Worm (Caenorhabditis elegans) whole organism, L4 larva: Measurements from ENCODE around the gene Y57G11C.52.

Source experiments
- D1046.2 ChIP-seq: fragments of 200-800 bp; sonication (Bioruptor generic); IDR thresholded peaks from 2 replicates; pipeline ENCODE4 v1.3.6; 2022; ENCODE audit warnings: missing genetic modification characterization, missing compliant biosample characterization
- F10B5.3 ChIP-seq: sonication (generic microtip); optimal IDR thresholded peaks from 2 replicates; lab custom pipeline; 2016; ENCODE audit warnings: mild to moderate bottlenecking, missing genetic modification characterization, missing compliant biosample characterization
- F26F4.8 ChIP-seq: fragments of 200-800 bp; sonication (Bioruptor generic); conservative IDR thresholded peaks from 2 replicates; pipeline ENCODE4 v1.3.6; 2022; ENCODE audit warnings: missing genetic modification characterization, missing compliant biosample characterization
- R02D3.7 ChIP-seq: fragments of 150-350 bp; sonication (generic microtip); optimal IDR thresholded peaks from 3 replicates; lab custom pipeline; 2014; ENCODE audit warnings: missing biosample characterization, missing genetic modification characterization
- T20F7.1 ChIP-seq: fragments of 200-800 bp; sonication (Bioruptor generic); optimal IDR thresholded peaks from 2 replicates; lab custom pipeline; 2018; ENCODE audit warnings: mild to moderate bottlenecking, missing genetic modification characterization, missing compliant biosample characterization
- aha-1 ChIP-seq: fragments of 150-350 bp; peaks from one replicate; lab custom pipeline; 2014; ENCODE audit warnings: missing biosample characterization, missing genetic modification characterization
- ama-1 ChIP-seq: fragments of 150-350 bp; optimal IDR thresholded peaks from 2 replicates; lab custom pipeline; 2014; ENCODE audit warnings: inconsistent platforms, mixed read lengths
- ceh-20 ChIP-seq: fragments of 200-800 bp; sonication (Bioruptor generic); IDR thresholded peaks from 2 replicates; pipeline ENCODE4 v1.3.6; 2022; ENCODE audit warnings: missing genetic modification reagents, missing genetic modification characterization, missing compliant biosample characterization
- ceh-44 ChIP-seq: fragments of 200-800 bp; sonication (Bioruptor generic); IDR thresholded peaks from 2 replicates; pipeline ENCODE4 v1.3.6; 2022; ENCODE audit warnings: missing genetic modification reagents, missing genetic modification characterization, missing compliant biosample characterization
- ceh-62 ChIP-seq: sonication (generic microtip); optimal IDR thresholded peaks from 2 replicates; lab custom pipeline; 2017; ENCODE audit warnings: missing biosample characterization, missing genetic modification characterization
- ceh-82 ChIP-seq: sonication (generic microtip); optimal IDR thresholded peaks from 2 replicates; lab custom pipeline; 2017; ENCODE audit warnings: missing biosample characterization, missing genetic modification characterization
- ces-1 ChIP-seq: fragments of 150-350 bp; sonication (generic microtip); optimal IDR thresholded peaks from 4 replicates; lab custom pipeline; 2014; ENCODE audit warnings: missing biosample characterization, missing genetic modification reagents, missing genetic modification characterization
- cey-2 ChIP-seq: sonication (generic microtip); optimal IDR thresholded peaks from 3 replicates; lab custom pipeline; 2017; ENCODE audit warnings: missing genetic modification characterization, mild to moderate bottlenecking, missing compliant biosample characterization, antibody characterized with exemption, borderline replicate concordance; ENCODE audit not compliant: insufficient read depth
- daf-12 ChIP-seq: fragments of 150-350 bp; optimal IDR thresholded peaks from 2 replicates; lab custom pipeline; 2014; ENCODE audit warnings: missing biosample characterization, missing genetic modification reagents, missing genetic modification characterization
- daf-16 ChIP-seq, 3 experiments: sonication (generic microtip); optimal IDR thresholded peaks; 2 replicates each; lab custom pipeline; 2016 to 2017; ENCODE audit warnings: missing genetic modification characterization in 3 of 3, missing genetic modification reagents in 3 of 3, mild to moderate bottlenecking in 2 of 3, missing compliant biosample characterization in 2 of 3, missing biosample characterization in 1 of 3, moderate library complexity in 1 of 3
- daf-19 ChIP-seq: fragments of 200-800 bp; sonication (Bioruptor generic); conservative IDR thresholded peaks from 2 replicates; pipeline ENCODE4 v1.3.6; 2022; ENCODE audit warnings: missing genetic modification characterization, missing compliant biosample characterization
- dpl-1 ChIP-seq: fragments of 150-350 bp; optimal IDR thresholded peaks from 2 replicates; lab custom pipeline; 2014; ENCODE audit warnings: missing biosample characterization, missing genetic modification reagents, missing genetic modification characterization
- dve-1 ChIP-seq: sonication (generic microtip); optimal IDR thresholded peaks from 2 replicates; lab custom pipeline; 2017; ENCODE audit warnings: antibody characterized with exemption, mild to moderate bottlenecking, missing genetic modification characterization, missing compliant biosample characterization; ENCODE audit not compliant: insufficient read depth
- gei-8 ChIP-seq: fragments of 200-800 bp; sonication (Bioruptor generic); optimal IDR thresholded peaks from 2 replicates; lab custom pipeline; 2018; ENCODE audit warnings: mild to moderate bottlenecking, missing genetic modification characterization, missing compliant biosample characterization
- hlh-11 ChIP-seq: fragments of 200-800 bp; sonication (Bioruptor generic); optimal IDR thresholded peaks from 2 replicates; lab custom pipeline; 2018; ENCODE audit warnings: mild to moderate bottlenecking, missing genetic modification characterization, missing compliant biosample characterization
- hmg-1.1 ChIP-seq: fragments of 200-800 bp; sonication (Bioruptor generic); IDR thresholded peaks from 2 replicates; pipeline ENCODE4 v1.3.6; 2022; ENCODE audit warnings: missing genetic modification reagents, missing genetic modification characterization, missing compliant biosample characterization
- lin-13 ChIP-seq: fragments of 150-350 bp; optimal IDR thresholded peaks from 2 replicates; lab custom pipeline; 2014; ENCODE audit warnings: missing biosample characterization, missing genetic modification reagents, missing genetic modification characterization
- lin-15B ChIP-seq: fragments of 150-350 bp; sonication (generic microtip); optimal IDR thresholded peaks from 3 replicates; lab custom pipeline; 2014; ENCODE audit warnings: missing biosample characterization, missing genetic modification characterization
- lin-39 ChIP-seq: fragments of 150-350 bp; optimal IDR thresholded peaks from 2 replicates; lab custom pipeline; 2014; ENCODE audit warnings: missing biosample characterization, missing genetic modification reagents, missing genetic modification characterization
- lsy-2 ChIP-seq, 2 experiments: fragments of 150-350 bp in 1 of 2; sonication (generic microtip) in 1 of 2; optimal IDR thresholded peaks; 2 replicates each; lab custom pipeline; 2014 to 2017; ENCODE audit warnings: missing biosample characterization in 2 of 2, missing genetic modification characterization in 2 of 2
- mdl-1 ChIP-seq, 2 experiments: fragments of 150-350 bp in 1 of 2; sonication (generic microtip) in 1 of 2; optimal IDR thresholded peaks; 2 replicates each; lab custom pipeline; 2014 to 2017; ENCODE audit warnings: missing biosample characterization in 2 of 2, missing genetic modification characterization in 2 of 2
- mep-1 ChIP-seq: fragments of 150-350 bp; sonication (generic microtip); optimal IDR thresholded peaks from 3 replicates; lab custom pipeline; 2014; ENCODE audit warnings: missing biosample characterization, missing genetic modification characterization
- mxl-2 ChIP-seq: fragments of 200-800 bp; sonication (Bioruptor generic); conservative IDR thresholded peaks from 2 replicates; pipeline ENCODE4 v1.3.6; 2022; ENCODE audit warnings: missing genetic modification reagents, missing genetic modification characterization, missing compliant biosample characterization
- mxl-3 ChIP-seq: fragments of 200-800 bp; sonication (Bioruptor generic); optimal IDR thresholded peaks from 2 replicates; lab custom pipeline; 2018; ENCODE audit warnings: mild to moderate bottlenecking, missing genetic modification characterization, missing compliant biosample characterization
- nhr-111 ChIP-seq: fragments of 200-800 bp; sonication (Bioruptor generic); optimal IDR thresholded peaks from 2 replicates; lab custom pipeline; 2018; ENCODE audit warnings: mild to moderate bottlenecking, missing genetic modification characterization, missing compliant biosample characterization
- nhr-28 ChIP-seq: fragments of 150-350 bp; optimal IDR thresholded peaks from 2 replicates; lab custom pipeline; 2014; ENCODE audit warnings: missing biosample characterization, missing genetic modification characterization
- nhr-48 ChIP-seq: sonication (generic microtip); optimal IDR thresholded peaks from 2 replicates; lab custom pipeline; 2016; ENCODE audit warnings: mild to moderate bottlenecking, missing genetic modification characterization, missing compliant biosample characterization
- nhr-76 ChIP-seq: fragments of 150-350 bp; optimal IDR thresholded peaks from 2 replicates; lab custom pipeline; 2014; ENCODE audit warnings: missing biosample characterization, missing genetic modification characterization
- php-3 ChIP-seq: fragments of 200-800 bp; sonication (Bioruptor generic); IDR thresholded peaks from 2 replicates; pipeline ENCODE4 v1.3.6; 2022; ENCODE audit warnings: missing genetic modification reagents, missing genetic modification characterization, missing compliant biosample characterization
- rbr-2 ChIP-seq: sonication (generic microtip); optimal IDR thresholded peaks from 2 replicates; lab custom pipeline; 2016; ENCODE audit warnings: missing genotype, missing genetic modification characterization, missing compliant biosample characterization
- saeg-2 ChIP-seq: fragments of 200-800 bp; sonication (Bioruptor generic); IDR thresholded peaks from 2 replicates; pipeline ENCODE4 v1.3.6; 2022; ENCODE audit warnings: missing genetic modification reagents, missing genetic modification characterization, missing compliant biosample characterization
- snpc-1.2 ChIP-seq: fragments of 200-800 bp; sonication (Bioruptor generic); IDR thresholded peaks from 2 replicates; pipeline ENCODE4 v1.3.6; 2022; ENCODE audit warnings: missing genetic modification reagents, missing genetic modification characterization, missing compliant biosample characterization
- snpc-4 ChIP-seq: fragments of 150-350 bp; optimal IDR thresholded peaks from 2 replicates; lab custom pipeline; 2014; ENCODE audit warnings: missing biosample characterization, missing genetic modification characterization
- spr-1 ChIP-seq: sonication (generic microtip); optimal IDR thresholded peaks from 2 replicates; lab custom pipeline; 2016; ENCODE audit warnings: mild to moderate bottlenecking, missing genetic modification characterization, missing compliant biosample characterization
- spr-3 ChIP-seq: fragments of 200-800 bp; sonication (Bioruptor generic); optimal IDR thresholded peaks from 2 replicates; lab custom pipeline; 2018; ENCODE audit warnings: mild to moderate bottlenecking, missing genetic modification characterization, missing compliant biosample characterization
- tra-1 ChIP-seq: fragments of 200-800 bp; sonication (Bioruptor generic); IDR thresholded peaks from 2 replicates; pipeline ENCODE4 v1.3.6; 2022; ENCODE audit warnings: missing genetic modification reagents, missing genetic modification characterization, missing compliant biosample characterization
- unc-62 ChIP-seq, 3 experiments: fragments of 150-350 bp in 1 of 3; sonication (generic microtip); optimal IDR thresholded peaks in 2 of 3; peaks in 1 of 3; 1 replicate in 1 of 3; 2 replicates in 2 of 3; lab custom pipeline; 2014 to 2017; ENCODE audit warnings: missing biosample characterization in 3 of 3, missing genetic modification characterization in 3 of 3, missing genetic modification reagents in 3 of 3, missing genotype in 1 of 3
- zfp-3 ChIP-seq: fragments of 200-800 bp; sonication (Bioruptor generic); conservative IDR thresholded peaks from 2 replicates; pipeline ENCODE4 v1.3.6; 2022; ENCODE audit warnings: missing genetic modification reagents, missing genetic modification characterization, missing compliant biosample characterization
- zip-2 ChIP-seq: fragments of 150-350 bp; optimal IDR thresholded peaks from 2 replicates; lab custom pipeline; 2014; ENCODE audit warnings: missing biosample characterization, missing genetic modification characterization
- ztf-7 ChIP-seq: fragments of 150-350 bp; optimal IDR thresholded peaks from 2 replicates; lab custom pipeline; 2014; ENCODE audit warnings: missing biosample characterization, missing genetic modification characterization

Y57G11C.52 gene

DNA sequence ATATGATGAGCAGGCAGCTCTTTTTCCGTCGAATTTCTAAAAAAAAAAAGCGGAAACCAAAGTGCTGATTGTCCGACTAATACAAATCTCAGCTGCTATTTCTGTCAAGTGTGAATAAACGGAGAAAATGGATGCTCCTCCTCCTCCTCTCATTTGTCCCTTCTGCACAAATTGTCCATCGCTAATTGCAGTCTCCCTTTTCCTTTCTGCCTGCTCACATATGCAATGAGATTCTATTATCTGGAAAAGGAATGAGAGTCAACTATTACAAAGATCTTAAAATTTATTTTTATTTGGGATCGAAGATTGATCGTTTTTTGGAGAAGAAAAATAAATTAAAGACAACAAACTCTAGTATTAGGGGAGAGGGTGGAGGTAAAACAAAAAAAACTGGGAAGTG, 31.5 kb upstream of the Y57G11C.52 start (continued):
- TF ChIP-seq rbr-2 (tag; lab: Kevin White, UChicago) = peak; percentile 18
- TF ChIP-seq ceh-20 = no peak
- TF ChIP-seq ceh-44 (GFP tag; lab: Robert Waterston, UW) = no peak
- peak; percentile 52 for TF ChIP-seq T20F7.1 (GFP tag; lab: Kevin White, UChicago)
- TF ChIP-seq spr-1 (tag; lab: Kevin White, UChicago) = peak; percentile 66
- no peak for TF ChIP-seq ces-1 (GFP tag; lab: Kevin White, UChicago)
- peak; percentile 63 for TF ChIP-seq zip-2 (tag; lab: Kevin White, UChicago)
- TF ChIP-seq cey-2 (tag; lab: Kevin White, UChicago) = no peak
- TF ChIP-seq mdl-1 (tag; optimal IDR thresholded peaks at IDR 0.05; lab: Kevin White, UChicago) = no peak
- TF ChIP-seq gei-8 (GFP tag; lab: Kevin White, UChicago) = no peak

DNA sequence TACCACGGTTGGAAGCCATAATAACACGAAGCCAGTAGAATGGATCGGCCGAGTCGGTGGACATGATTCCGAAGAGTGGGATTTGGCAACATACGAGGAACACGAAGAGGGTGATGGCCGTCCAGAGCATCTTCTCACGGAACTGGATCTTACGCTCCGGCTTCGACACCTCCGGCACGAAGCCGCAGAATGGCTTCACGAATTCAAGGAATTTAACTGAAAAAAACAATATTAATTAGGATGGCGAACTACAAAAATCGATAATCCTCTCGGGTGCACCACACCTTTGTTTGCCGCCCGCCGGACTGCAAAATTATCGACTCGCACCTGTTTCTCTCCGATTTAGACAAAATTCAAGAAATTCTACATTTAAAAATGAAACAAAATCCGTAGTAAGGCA, 29.6 kb upstream of the Y57G11C.52 start:
- TF ChIP-seq F26F4.8 (GFP tag; lab: Robert Waterston, UW) = no peak
- TF ChIP-seq aha-1 (tag; lab: Kevin White, UChicago) = peak; percentile 14
- TF ChIP-seq nhr-48 = no peak
- 0 out of 2 replicates have a peak, but pooled peaks have one; percentile 58 for TF ChIP-seq snpc-1.2 (GFP tag; lab: Robert Waterston, UW)
- TF ChIP-seq zfp-3 (GFP tag; lab: Robert Waterston, UW) = 0 out of 2 replicates have a peak, but pooled peaks have one; percentile 21
- TF ChIP-seq, all 104 proteins: peak for 3

DNA sequence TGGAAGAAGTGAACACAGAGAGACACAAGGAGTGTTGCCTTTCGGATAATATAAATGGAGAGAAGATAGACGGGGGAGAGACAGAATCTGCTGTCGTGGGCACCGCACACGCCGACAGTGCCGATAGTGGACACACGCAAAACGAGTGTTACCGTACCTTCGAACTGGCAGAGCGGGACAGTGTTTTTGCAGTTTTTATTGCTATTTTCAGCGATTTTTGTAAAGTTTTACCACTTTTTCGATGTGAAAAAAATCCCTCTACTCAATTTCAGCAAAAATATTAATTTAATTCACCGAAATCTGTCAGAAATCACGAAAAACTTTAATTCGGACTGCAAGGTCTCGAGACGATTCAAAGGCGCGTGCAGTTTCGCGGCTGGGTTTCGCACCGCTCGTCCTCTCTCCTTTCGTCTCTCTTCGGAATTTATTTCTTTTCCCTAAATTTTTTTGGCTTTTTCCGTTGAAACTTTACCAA, 28.9 kb upstream of the Y57G11C.52 start, which contains the start of gene sec-61.A:
Gene sec-61.A (minus strand): TSS at position 387 of the 475 bp plus-strand sequence.
- TF ChIP-seq daf-12 (tag; lab: Kevin White, UChicago) = no peak
- TF ChIP-seq unc-62 (GFP tag; optimal IDR thresholded peaks at IDR 0.05 in 1 of 2; lab: Kevin White, UChicago) = peak in 1 of 2 experiments; percentile 77
- TF ChIP-seq unc-62 (tag; optimal IDR thresholded peaks at IDR 0.05; lab: Kevin White, UChicago) = no peak
- peak; percentile 79; the same call in 1 of the 2 replicates for TF ChIP-seq zfp-3 (GFP tag; lab: Robert Waterston, UW)
- TF ChIP-seq daf-19 (GFP tag; lab: Robert Waterston, UW) = no peak
- TF ChIP-seq tra-1 (GFP tag; lab: Robert Waterston, UW) = no peak; the same call in 1 of the 2 replicates
- no peak for TF ChIP-seq ceh-20
- peak; percentile 87 for TF ChIP-seq mxl-3 (GFP tag; lab: Kevin White, UChicago)
- TF ChIP-seq nhr-28 (tag; lab: Kevin White, UChicago) = peak; percentile 35
- TF ChIP-seq ces-1 (GFP tag; lab: Kevin White, UChicago) = no peak
- no peak for TF ChIP-seq nhr-76 (tag; lab: Kevin White, UChicago)
- no peak for TF ChIP-seq mxl-2 (GFP tag; lab: Robert Waterston, UW)
- peak; percentile 86 for TF ChIP-seq hlh-11 (tag; lab: Kevin White, UChicago)
- TF ChIP-seq spr-1 (tag; lab: Kevin White, UChicago) = peak; percentile 49
- peak; percentile 18 for TF ChIP-seq nhr-48
- TF ChIP-seq mdl-1 (tag; optimal IDR thresholded peaks at IDR 0.05; lab: Kevin White, UChicago) = peak; percentile 16 to 82
- peak; percentile 99 for TF ChIP-seq D1046.2 (GFP tag; lab: Robert Waterston, UW)
- TF ChIP-seq ztf-7 (tag; lab: Kevin White, UChicago) = peak; percentile 26
- peak; percentile 51 for TF ChIP-seq aha-1 (tag; lab: Kevin White, UChicago)
- no peak for TF ChIP-seq lin-15B (tag; lab: Kevin White, UChicago)
- TF ChIP-seq lsy-2 (tag; optimal IDR thresholded peaks at IDR 0.05; lab: Kevin White, UChicago) = peak; percentile 96 to 98
- TF ChIP-seq mep-1 (tag; lab: Kevin White, UChicago) = peak; percentile 77
- peak; percentile 66 for TF ChIP-seq lin-13 (GFP tag; lab: Kevin White, UChicago)
- TF ChIP-seq daf-16 (GFP tag; optimal IDR thresholded peaks at IDR 0.05; lab: Kevin White, UChicago) = peak in 1 of 2 experiments; percentile 11
- peak; percentile 14 for TF ChIP-seq daf-16 (tag; optimal IDR thresholded peaks at IDR 0.05; lab: Kevin White, UChicago)
- peak; percentile 30 for TF ChIP-seq dve-1 (tag; lab: Kevin White, UChicago)
- TF ChIP-seq ceh-62 (tag; lab: Kevin White, UChicago) = no peak
- no peak for TF ChIP-seq ceh-82 (tag; lab: Kevin White, UChicago)
- no peak for TF ChIP-seq php-3 (GFP tag; lab: Robert Waterston, UW)
- no peak for TF ChIP-seq F10B5.3
- peak; percentile 74 for TF ChIP-seq dpl-1
- TF ChIP-seq nhr-111 = no peak
- peak; percentile 4 for TF ChIP-seq snpc-4 (tag; lab: Kevin White, UChicago)
- peak; percentile 87 for TF ChIP-seq T20F7.1 (GFP tag; lab: Kevin White, UChicago)
- peak; percentile 75 for TF ChIP-seq hmg-1.1 (GFP tag; lab: Robert Waterston, UW)
- TF ChIP-seq R02D3.7 (tag; lab: Kevin White, UChicago) = no peak
- TF ChIP-seq lin-39 (tag; lab: Kevin White, UChicago) = no peak
- no peak for TF ChIP-seq ama-1 (lab: Kevin White, UChicago)
- TF ChIP-seq spr-3 (GFP tag; lab: Kevin White, UChicago) = peak; percentile 57
- 0 out of 2 replicates have a peak, but pooled peaks have one; percentile 38 for TF ChIP-seq saeg-2
